Fruit fly (Drosophila melanogaster) whole organism, prepupa: ENCODE measurements around the gene Hand.
A peak's percentile ranks its signal among the peaks of the same experiment; 100 is the strongest.

Experiments used
- CG15336 ChIP-seq: fragments of 200-800 bp; sonication (Bioruptor generic); IDR thresholded peaks from 2 replicates; pipeline ENCODE4 v1.3.6; 2022; ENCODE audit warnings: missing biosample characterization, missing genetic modification characterization
- CG8119 ChIP-seq: fragments of 200-800 bp; sonication (Bioruptor generic); IDR thresholded peaks from 3 replicates; pipeline ENCODE4 v1.3.6; 2022; ENCODE audit warnings: missing biosample characterization, missing genetic modification characterization
- Eip75B ChIP-seq: fragments of 200-800 bp; sonication (Bioruptor generic); optimal IDR thresholded peaks from 3 replicates; lab custom pipeline; 2016; ENCODE audit warnings: missing biosample characterization, missing genetic modification characterization
- Gug ChIP-seq: fragments of 200-800 bp; sonication (Bioruptor generic); IDR thresholded peaks from 2 replicates; pipeline ENCODE4 v1.3.6; 2022; ENCODE audit warnings: missing biosample characterization, missing genetic modification characterization
- Hr39 ChIP-seq: fragments of 200-800 bp; sonication (Bioruptor generic); optimal IDR thresholded peaks from 2 replicates; lab custom pipeline; 2016; ENCODE audit warnings: missing biosample characterization, missing genetic modification characterization
- lz ChIP-seq: fragments of 200-800 bp; sonication (Bioruptor generic); optimal IDR thresholded peaks from 3 replicates; lab custom pipeline; 2016; ENCODE audit warnings: missing biosample characterization, missing genetic modification characterization
- pdm3 ChIP-seq: fragments of 200-800 bp; sonication (Bioruptor generic); optimal IDR thresholded peaks from 3 replicates; lab custom pipeline; 2016; ENCODE audit warnings: missing biosample characterization, missing genetic modification characterization

- TF ChIP-seq CG15336 (GFP tag; lab: Robert Waterston, UW): peak; percentile 21; the same call in 1 of the 2 replicates
- TF ChIP-seq Eip75B: no peak
- no peak for TF ChIP-seq Gug (GFP tag; lab: Robert Waterston, UW)
- peak; percentile 2 for TF ChIP-seq Hr39 (GFP tag; lab: Kevin White, UChicago)
- TF ChIP-seq lz (GFP tag; lab: Kevin White, UChicago): peak; percentile 4
- TF ChIP-seq pdm3 (GFP tag; lab: Kevin White, UChicago): no peak
- TF ChIP-seq CG8119: no peak
These were observed 4.1 kb upstream of the Hand start for dm6 chr2L:10299077-10299809.
